Worm (Caenorhabditis elegans) whole organism, young adult: Measurements from ENCODE around the gene F47C12.8.

Experiments
- D2030.7 ChIP-seq: fragments of 200-800 bp; sonication (Bioruptor generic); IDR thresholded peaks from 2 replicates; pipeline ENCODE4 v1.3.6; 2022; ENCODE audit warnings: missing genetic modification reagents, missing genetic modification characterization, missing compliant biosample characterization
- F10E7.11 ChIP-seq: sonication (generic microtip); optimal IDR thresholded peaks from 2 replicates; lab custom pipeline; 2017; ENCODE audit warnings: mild to moderate bottlenecking, missing genetic modification characterization, moderate library complexity, missing compliant biosample characterization
- Y53F4B.3 ChIP-seq: fragments of 200-800 bp; sonication (Bioruptor generic); IDR thresholded peaks from 2 replicates; pipeline ENCODE4 v1.3.6; 2022; ENCODE audit warnings: missing genetic modification reagents, missing genetic modification characterization, missing compliant biosample characterization
- Y53G8AR.9 ChIP-seq: fragments of 200-800 bp; sonication (Bioruptor generic); conservative IDR thresholded peaks from 2 replicates; pipeline ENCODE4 v1.3.6; 2022; ENCODE audit warnings: missing genetic modification reagents, missing genetic modification characterization, missing compliant biosample characterization
- Y79H2A.3 ChIP-seq: fragments of 200-800 bp; sonication (Bioruptor generic); conservative IDR thresholded peaks from 2 replicates; pipeline ENCODE4 v1.3.6; 2022; ENCODE audit warnings: missing genetic modification reagents, missing genetic modification characterization, missing compliant biosample characterization
- ama-1 ChIP-seq, 3 experiments: fragments of 150-350 bp in 1 of 3; sonication (generic microtip) in 2 of 3; optimal IDR thresholded peaks; 2 replicates each; lab custom pipeline; 2014 to 2018; ENCODE audit warnings: missing biosample characterization in 2 of 3, missing genetic modification characterization in 2 of 3, missing genetic modification reagents in 2 of 3
- aptf-2 ChIP-seq: fragments of 200-800 bp; sonication (Bioruptor generic); conservative IDR thresholded peaks from 2 replicates; pipeline ENCODE4 v1.3.6; 2022; ENCODE audit warnings: missing genetic modification reagents, missing genetic modification characterization, missing compliant biosample characterization
- atf-7 ChIP-seq: sonication (generic microtip); optimal IDR thresholded peaks from 2 replicates; lab custom pipeline; 2017; ENCODE audit warnings: mild to moderate bottlenecking, missing genetic modification characterization, missing compliant biosample characterization
- ceh-58 ChIP-seq: fragments of 200-800 bp; sonication (Bioruptor generic); IDR thresholded peaks from 2 replicates; pipeline ENCODE4 v1.3.6; 2022; ENCODE audit warnings: missing genetic modification characterization, missing compliant biosample characterization
- chd-7 ChIP-seq: sonication (generic microtip); optimal IDR thresholded peaks from 2 replicates; lab custom pipeline; 2016; ENCODE audit warnings: mild to moderate bottlenecking, missing genetic modification characterization, moderate library complexity, missing compliant biosample characterization
- dox-1 ChIP-seq: fragments of 200-800 bp; sonication (Bioruptor generic); IDR thresholded peaks from 2 replicates; pipeline ENCODE4 v1.3.6; 2022; ENCODE audit warnings: missing genetic modification reagents, missing genetic modification characterization, missing compliant biosample characterization
- egl-44 ChIP-seq: fragments of 200-800 bp; sonication (Bioruptor generic); IDR thresholded peaks from 2 replicates; pipeline ENCODE4 v1.3.6; 2022; ENCODE audit warnings: missing genetic modification reagents, missing genetic modification characterization, missing compliant biosample characterization
- ets-4 ChIP-seq: fragments of 200-800 bp; sonication (Bioruptor generic); optimal IDR thresholded peaks from 2 replicates; lab custom pipeline; 2018; ENCODE audit warnings: mild to moderate bottlenecking, missing genetic modification characterization, missing compliant biosample characterization
- lag-1 ChIP-seq: fragments of 200-800 bp; sonication (Bioruptor generic); IDR thresholded peaks from 2 replicates; pipeline ENCODE4 v1.3.6; 2022; ENCODE audit warnings: missing genetic modification reagents, missing genetic modification characterization, missing compliant biosample characterization
- lsl-1 ChIP-seq: fragments of 200-800 bp; sonication (Bioruptor generic); optimal IDR thresholded peaks from 2 replicates; lab custom pipeline; 2018; ENCODE audit warnings: mild to moderate bottlenecking, missing genetic modification characterization, moderate library complexity, missing compliant biosample characterization
- madf-3 ChIP-seq: fragments of 200-800 bp; sonication (Bioruptor generic); IDR thresholded peaks from 2 replicates; pipeline ENCODE4 v1.3.6; 2022; ENCODE audit warnings: missing genetic modification reagents, missing genetic modification characterization, missing compliant biosample characterization
- mcd-1 ChIP-seq: fragments of 200-800 bp; sonication (Bioruptor generic); IDR thresholded peaks from 2 replicates; pipeline ENCODE4 v1.3.6; 2022; ENCODE audit warnings: missing genetic modification reagents, missing genetic modification characterization, missing compliant biosample characterization
- mxl-1 ChIP-seq: sonication (generic microtip); optimal IDR thresholded peaks from 2 replicates; lab custom pipeline; 2016; ENCODE audit warnings: missing genetic modification characterization, missing compliant biosample characterization
- nfya-1 ChIP-seq: sonication (generic microtip); optimal IDR thresholded peaks from 2 replicates; lab custom pipeline; 2017; ENCODE audit warnings: antibody characterized with exemption, missing compliant biosample characterization, missing genetic modification characterization, borderline replicate concordance; ENCODE audit not compliant: insufficient read depth
- nfya-2 ChIP-seq: fragments of 200-800 bp; sonication (Bioruptor generic); IDR thresholded peaks from 2 replicates; pipeline ENCODE4 v1.3.6; 2022; ENCODE audit warnings: missing genetic modification reagents, missing genetic modification characterization, missing compliant biosample characterization
- nfyb-1 ChIP-seq: fragments of 200-800 bp; sonication (Bioruptor generic); IDR thresholded peaks from 2 replicates; pipeline ENCODE4 v1.3.6; 2022; ENCODE audit warnings: missing genetic modification reagents, missing genetic modification characterization, missing compliant biosample characterization
- nhr-80 ChIP-seq: sonication (generic microtip); optimal IDR thresholded peaks from 2 replicates; lab custom pipeline; 2016; ENCODE audit warnings: missing genetic modification characterization, missing compliant biosample characterization
- pha-4 ChIP-seq: fragments of 150-350 bp; sonication (generic microtip); optimal IDR thresholded peaks from 2 replicates; lab custom pipeline; 2014; ENCODE audit warnings: missing biosample characterization, missing genetic modification reagents, missing genetic modification characterization
- snpc-3.4 ChIP-seq: sonication (generic microtip); optimal IDR thresholded peaks from 2 replicates; lab custom pipeline; 2017; ENCODE audit warnings: missing genetic modification characterization, mild to moderate bottlenecking, missing compliant biosample characterization, antibody characterized with exemption, moderate library complexity, missing genotype, missing genetic modification reagents
- tbp1 ChIP-seq: fragments of 200-800 bp; sonication (Bioruptor generic); optimal IDR thresholded peaks from 2 replicates; lab custom pipeline; 2018; ENCODE audit warnings: mild to moderate bottlenecking, missing genetic modification characterization, missing compliant biosample characterization
- tbx-9 ChIP-seq: sonication (generic microtip); optimal IDR thresholded peaks from 2 replicates; lab custom pipeline; 2016; ENCODE audit warnings: borderline replicate concordance, missing genetic modification characterization, inconsistent platforms, missing compliant biosample characterization
- tlf-1 ChIP-seq: fragments of 200-800 bp; sonication (Bioruptor generic); optimal IDR thresholded peaks from 2 replicates; lab custom pipeline; 2018; ENCODE audit warnings: mild to moderate bottlenecking, missing genetic modification characterization, missing compliant biosample characterization
- xnd-1 ChIP-seq: sonication (generic microtip); optimal IDR thresholded peaks from 2 replicates; lab custom pipeline; 2016; ENCODE audit warnings: missing genotype, missing genetic modification reagents, missing genetic modification characterization, missing compliant biosample characterization
- zfh-2 ChIP-seq: fragments of 200-800 bp; sonication (Bioruptor generic); conservative IDR thresholded peaks from 2 replicates; pipeline ENCODE4 v1.3.6; 2022; ENCODE audit warnings: missing genetic modification reagents, missing genetic modification characterization, missing compliant biosample characterization
- ztf-22 ChIP-seq: fragments of 200-800 bp; sonication (Bioruptor generic); optimal IDR thresholded peaks from 2 replicates; lab custom pipeline; 2018; ENCODE audit warnings: mild to moderate bottlenecking, missing genetic modification characterization, moderate library complexity, missing compliant biosample characterization
- ztf-26 ChIP-seq: sonication (generic microtip); optimal IDR thresholded peaks from 2 replicates; lab custom pipeline; 2017; ENCODE audit warnings: missing genetic modification characterization, missing compliant biosample characterization

Gene F47C12.8

ce11 chrIV:4004221-4004620, 5.8 kb upstream of the F47C12.8 start:
- TF ChIP-seq mcd-1 (GFP tag; lab: Robert Waterston, UW) = 0 out of 2 replicates have a peak, but pooled peaks have one; percentile 20
- peak; percentile 71 for TF ChIP-seq zfh-2 (GFP tag; lab: Robert Waterston, UW)
- no peak for TF ChIP-seq ama-1 (optimal IDR thresholded peaks at IDR 0.05; lab: Kevin White, UChicago)
- TF ChIP-seq ama-1 (GFP tag; optimal IDR thresholded peaks at IDR 0.05; lab: Kevin White, UChicago) = no peak

- TF ChIP-seq zfh-2 (GFP tag; lab: Robert Waterston, UW) (peak; percentile 49; the same call in 1 of the 2 replicates), nfya-2 (GFP tag; lab: Robert Waterston, UW) (no peak), nfyb-1 (0 out of 2 replicates have a peak, but pooled peaks have one; percentile 39)
Observed at ce11 chrIV:3999662-4000061, 1.2 kb upstream of the F47C12.8 start.

- TF ChIP-seq snpc-3.4 (tag; lab: Kevin White, UChicago) = no peak
- no peak for TF ChIP-seq ceh-58 (GFP tag; lab: Robert Waterston, UW)
- TF ChIP-seq F10E7.11 (tag; lab: Kevin White, UChicago) = no peak
- no peak for TF ChIP-seq nfya-1
- no peak for TF ChIP-seq lsl-1 (GFP tag; lab: Kevin White, UChicago)
- no peak for TF ChIP-seq tbx-9 (tag; lab: Kevin White, UChicago)
Observed at ce11 chrIV:3995384-3995783, 3.0 kb downstream of the F47C12.8 start, which contains the start of gene F47C12.7. TSS of gene F47C12.7 (minus strand) at chrIV:3995484.

ce11 chrIV:3994318-3994717, 4.1 kb downstream of the F47C12.8 start, which contains the start of gene F47C12.13:
TSS of gene F47C12.13 (minus strand) at chrIV:3994418.
- TF ChIP-seq Y53F4B.3 (GFP tag; lab: Robert Waterston, UW) (no peak), madf-3 (GFP tag; lab: Robert Waterston, UW) (no peak), tbp1 (GFP tag; lab: Kevin White, UChicago) (no peak), mxl-1 (no peak), tlf-1 (GFP tag; lab: Kevin White, UChicago) (no peak), lag-1 (0 out of 2 replicates have a peak, but pooled peaks have one; percentile 16)

ce11 chrIV:3993292-3993691, 5.1 kb downstream of the F47C12.8 start, which contains the start of gene F47C12.6:
TSS of gene F47C12.6 (minus strand) at chrIV:3993392.
- TF ChIP-seq tbp1 (GFP tag; lab: Kevin White, UChicago) = no peak
- TF ChIP-seq xnd-1 (tag; lab: Kevin White, UChicago) = no peak
- no peak for TF ChIP-seq aptf-2 (GFP tag; lab: Robert Waterston, UW)
- TF ChIP-seq ztf-26 (tag; lab: Kevin White, UChicago) = no peak
- no peak for TF ChIP-seq D2030.7 (GFP tag; lab: Robert Waterston, UW)
- no peak for TF ChIP-seq pha-4
- no peak for TF ChIP-seq Y53G8AR.9 (GFP tag; lab: Robert Waterston, UW)

- TF ChIP-seq ets-4 (GFP tag; lab: Kevin White, UChicago) (peak; percentile 84), chd-7 (tag; lab: Kevin White, UChicago) (no peak), dox-1 (GFP tag; lab: Robert Waterston, UW) (peak; percentile 55), egl-44 (GFP tag; lab: Robert Waterston, UW) (0 out of 2 replicates have a peak, but pooled peaks have one; percentile 22), atf-7 (tag; lab: Kevin White, UChicago) (peak; percentile 67), nhr-80 (peak; percentile 87), Y79H2A.3 (no peak), ztf-22 (peak; percentile 15)
- TF ChIP-seq, all 124 proteins: peak for 6
Observed at ce11 chrIV:3988638-3989152, 9.7 kb downstream of the F47C12.8 start, which contains the start of gene clec-78. TSS of gene clec-78 (plus strand) at chrIV:3989102.
